Fruit fly (Drosophila melanogaster) whole organism, embryonic: Measurements from ENCODE around the gene CG6356.

Source experiments
- Antp ChIP-seq: fragments of 200-800 bp; sonication (Bioruptor generic); optimal IDR thresholded peaks from 3 replicates; lab custom pipeline; 2016; ENCODE audit warnings: missing biosample characterization, missing genetic modification characterization
- Bteb2 ChIP-seq: fragments of 200-800 bp; sonication (Bioruptor generic); optimal IDR thresholded peaks from 2 replicates; lab custom pipeline; 2016; ENCODE audit warnings: missing biosample characterization, missing genetic modification characterization
- CG10267 ChIP-seq: fragments of 200-800 bp; sonication (Bioruptor generic); optimal IDR thresholded peaks from 2 replicates; lab custom pipeline; 2018; ENCODE audit warnings: missing biosample characterization, mild to moderate bottlenecking, missing genetic modification characterization, moderate library complexity
- CG10565 ChIP-seq: fragments of 200-800 bp; sonication (Bioruptor generic); optimal IDR thresholded peaks from 3 replicates; lab custom pipeline; 2016; ENCODE audit warnings: missing biosample characterization, mild to moderate bottlenecking, missing genetic modification characterization
- CG11695 ChIP-seq: fragments of 200-800 bp; sonication (Bioruptor generic); IDR thresholded peaks from 3 replicates; pipeline ENCODE4 v1.3.6; 2022; ENCODE audit warnings: missing biosample characterization, missing genetic modification characterization
- CG12659 ChIP-seq: fragments of 200-800 bp; sonication (Bioruptor generic); optimal IDR thresholded peaks from 3 replicates; lab custom pipeline; 2017; ENCODE audit warnings: mild to moderate bottlenecking, missing biosample characterization, missing genetic modification reagents, missing genetic modification characterization
- CG13123 ChIP-seq: fragments of 200-800 bp; sonication (Bioruptor generic); optimal IDR thresholded peaks from 2 replicates; lab custom pipeline; 2016; ENCODE audit warnings: missing biosample characterization, missing genetic modification characterization
- CG13424 ChIP-seq: fragments of 200-800 bp; sonication (Bioruptor generic); optimal IDR thresholded peaks from 2 replicates; lab custom pipeline; 2019; ENCODE audit warnings: missing biosample characterization, mild to moderate bottlenecking, missing genetic modification characterization, moderate library complexity
- CG14014 ChIP-seq: fragments of 200-800 bp; sonication (Bioruptor generic); IDR thresholded peaks from 2 replicates; pipeline ENCODE4 v1.3.6; 2022; ENCODE audit warnings: missing biosample characterization, missing genetic modification characterization
- CG14860 ChIP-seq: fragments of 200-800 bp; sonication (Bioruptor generic); IDR thresholded peaks from 3 replicates; pipeline ENCODE4 v1.3.6; 2022; ENCODE audit warnings: missing biosample characterization, missing genetic modification characterization; ENCODE audit not compliant: partially characterized antibody
- CG1529 ChIP-seq: fragments of 200-800 bp; sonication (Bioruptor generic); optimal IDR thresholded peaks from 3 replicates; lab custom pipeline; 2018; ENCODE audit warnings: missing biosample characterization, missing genetic modification characterization
- CG16815 ChIP-seq: fragments of 200-800 bp; sonication (Bioruptor generic); optimal IDR thresholded peaks from 3 replicates; lab custom pipeline; 2017; ENCODE audit warnings: missing biosample characterization, mild to moderate bottlenecking, missing genetic modification characterization
- CG17912 ChIP-seq: fragments of 200-800 bp; sonication (Bioruptor generic); optimal IDR thresholded peaks from 2 replicates; lab custom pipeline; 2018; ENCODE audit warnings: missing biosample characterization, mild to moderate bottlenecking, missing genetic modification characterization
- CG2678 ChIP-seq: fragments of 200-800 bp; sonication (Bioruptor generic); optimal IDR thresholded peaks from 3 replicates; lab custom pipeline; 2019; ENCODE audit warnings: missing biosample characterization, mild to moderate bottlenecking, missing genetic modification characterization, moderate library complexity
- CG33557 ChIP-seq: fragments of 200-800 bp; sonication (Bioruptor generic); optimal IDR thresholded peaks from 2 replicates; lab custom pipeline; 2019; ENCODE audit warnings: missing biosample characterization, mild to moderate bottlenecking, missing genetic modification characterization, moderate library complexity
- CG3847 ChIP-seq: fragments of 200-800 bp; sonication (Bioruptor generic); IDR thresholded peaks from 2 replicates; pipeline ENCODE4 v1.3.6; 2022; ENCODE audit warnings: missing biosample characterization, missing genetic modification characterization
- CG6175 ChIP-seq: fragments of 200-800 bp; sonication (Bioruptor generic); IDR thresholded peaks from 3 replicates; pipeline ENCODE4 v1.3.6; 2022; ENCODE audit warnings: missing biosample characterization, missing genetic modification characterization
- CG6854 ChIP-seq: fragments of 200-800 bp; sonication (Bioruptor generic); optimal IDR thresholded peaks from 3 replicates; lab custom pipeline; 2017; ENCODE audit warnings: missing biosample characterization, mild to moderate bottlenecking, missing genetic modification characterization
- Dad ChIP-seq: fragments of 200-800 bp; sonication (Bioruptor generic); optimal IDR thresholded peaks from 3 replicates; lab custom pipeline; 2016; ENCODE audit warnings: missing biosample characterization, missing genetic modification characterization
- Drgx ChIP-seq: fragments of 200-800 bp; sonication (Bioruptor generic); IDR thresholded peaks from 2 replicates; pipeline ENCODE4 v1.3.6; 2022; ENCODE audit warnings: missing biosample characterization, missing genetic modification characterization
- E2f1 ChIP-seq: fragments of 200-800 bp; sonication (Bioruptor generic); IDR thresholded peaks from 2 replicates; pipeline ENCODE4 v1.3.6; 2022; ENCODE audit warnings: missing biosample characterization, missing genetic modification characterization
- E2f2 ChIP-seq: fragments of 200-800 bp; sonication (Bioruptor generic); IDR thresholded peaks from 2 replicates; pipeline ENCODE4 v1.3.6; 2022; ENCODE audit warnings: missing biosample characterization, missing genetic modification characterization
- GATAe ChIP-seq: fragments of 200-800 bp; sonication (Bioruptor generic); conservative IDR thresholded peaks from 2 replicates; pipeline ENCODE4 v1.3.6; 2022; ENCODE audit warnings: missing biosample characterization, missing genetic modification characterization
- HmgD ChIP-seq: fragments of 200-800 bp; sonication (Bioruptor generic); optimal IDR thresholded peaks from 3 replicates; lab custom pipeline; 2016; ENCODE audit warnings: missing biosample characterization, missing genetic modification characterization
- Hr39 ChIP-seq: fragments of >200 bp; optimal IDR thresholded peaks from 2 replicates; lab custom pipeline; 2017
- Lpt ChIP-seq: fragments of >200 bp; optimal IDR thresholded peaks from 2 replicates; lab custom pipeline; 2018; ENCODE audit warnings: missing biosample characterization, missing genetic modification characterization
- MESR4 ChIP-seq: fragments of 200-800 bp; sonication (Bioruptor generic); optimal IDR thresholded peaks from 2 replicates; lab custom pipeline; 2018; ENCODE audit warnings: missing biosample characterization, mild to moderate bottlenecking, missing genetic modification characterization, moderate library complexity
- NC2β ChIP-seq: fragments of 200-800 bp; sonication (Bioruptor generic); optimal IDR thresholded peaks from 2 replicates; lab custom pipeline; 2016; ENCODE audit warnings: missing biosample characterization, missing genetic modification characterization
- Nf-YA ChIP-seq: fragments of 200-800 bp; sonication (Bioruptor generic); IDR thresholded peaks from 2 replicates; pipeline ENCODE4 v1.3.6; 2022; ENCODE audit warnings: missing biosample characterization, missing genetic modification characterization
- Opbp ChIP-seq: fragments of 200-800 bp; sonication (Bioruptor generic); IDR thresholded peaks from 3 replicates; pipeline ENCODE4 v1.3.6; 2022; ENCODE audit warnings: missing biosample characterization, missing genetic modification characterization; ENCODE audit not compliant: partially characterized antibody
- Poxn ChIP-seq: fragments of 200-800 bp; sonication (Bioruptor generic); IDR thresholded peaks from 2 replicates; pipeline ENCODE4 v1.3.6; 2022; ENCODE audit warnings: missing biosample characterization, missing genetic modification characterization
- Scr ChIP-seq: fragments of 200-800 bp; sonication (Bioruptor generic); IDR thresholded peaks from 2 replicates; pipeline ENCODE4 v1.3.6; 2022; ENCODE audit warnings: missing biosample characterization, missing genetic modification characterization; ENCODE audit not compliant: partially characterized antibody
- az2 ChIP-seq: fragments of 200-800 bp; sonication (Bioruptor generic); optimal IDR thresholded peaks from 3 replicates; lab custom pipeline; 2016; ENCODE audit warnings: missing biosample characterization, missing genetic modification characterization
- cato ChIP-seq: fragments of 200-800 bp; sonication (Bioruptor generic); optimal IDR thresholded peaks from 2 replicates; lab custom pipeline; 2016; ENCODE audit warnings: missing biosample characterization, missing genetic modification characterization, borderline replicate concordance
- chif ChIP-seq, 2 experiments: fragments of 200-800 bp; sonication (Bioruptor generic); optimal IDR thresholded peaks; 3 replicates each; lab custom pipeline; 2016; ENCODE audit warnings: missing biosample characterization in 2 of 2, missing genetic modification characterization in 2 of 2
- chinmo ChIP-seq: fragments of 200-800 bp; sonication (Bioruptor generic); IDR thresholded peaks from 4 replicates; pipeline ENCODE4 v1.3.6; 2022; ENCODE audit warnings: missing biosample characterization, missing genetic modification characterization; ENCODE audit not compliant: partially characterized antibody
- chn ChIP-seq: fragments of 200-800 bp; sonication (Bioruptor generic); optimal IDR thresholded peaks from 2 replicates; lab custom pipeline; 2016; ENCODE audit warnings: missing biosample characterization, missing genetic modification characterization
- danr ChIP-seq: fragments of 200-800 bp; sonication (Bioruptor generic); IDR thresholded peaks from 2 replicates; pipeline ENCODE4 v1.3.6; 2022; ENCODE audit warnings: missing biosample characterization, missing genetic modification characterization
- eve ChIP-seq, 2 experiments: fragments of >200 bp; optimal IDR thresholded peaks; 2 replicates each; lab custom pipeline; 2017; ENCODE audit warnings: missing biosample characterization in 2 of 2, missing genetic modification characterization in 2 of 2
- gt ChIP-seq: fragments of 200-800 bp; sonication (Bioruptor generic); IDR thresholded peaks from 2 replicates; pipeline ENCODE4 v1.3.6; 2022; ENCODE audit warnings: missing biosample characterization, missing genetic modification characterization
- jigr1 ChIP-seq: fragments of 200-800 bp; sonication (Bioruptor generic); IDR thresholded peaks from 3 replicates; pipeline ENCODE4 v1.3.6; 2022; ENCODE audit warnings: missing biosample characterization, missing genetic modification characterization
- lmd ChIP-seq: fragments of 200-800 bp; sonication (Bioruptor generic); IDR thresholded peaks from 2 replicates; pipeline ENCODE4 v1.3.6; 2022; ENCODE audit warnings: missing biosample characterization, missing genetic modification characterization
- lola ChIP-seq, 3 experiments: fragments of >200 bp in 2 of 3; fragments of 200-800 bp in 1 of 3; sonication (Bioruptor generic) in 1 of 3; optimal IDR thresholded peaks; 2 replicates each; lab custom pipeline; 2017 to 2019; ENCODE audit warnings: missing biosample characterization in 3 of 3, missing genetic modification characterization in 3 of 3, mild to moderate bottlenecking in 1 of 3, moderate library complexity in 1 of 3
- nmo ChIP-seq: fragments of 200-800 bp; sonication (Bioruptor generic); optimal IDR thresholded peaks from 2 replicates; lab custom pipeline; 2018; ENCODE audit warnings: missing biosample characterization, mild to moderate bottlenecking, missing genetic modification characterization, moderate library complexity
- prd ChIP-seq, 3 experiments: fragments of >200 bp in 2 of 3; fragments of 200-800 bp in 1 of 3; sonication (Bioruptor generic) in 1 of 3; optimal IDR thresholded peaks in 2 of 3; IDR thresholded peaks in 1 of 3; 2 replicates in 2 of 3; 3 replicates in 1 of 3; pipeline versions ENCODE4 v1.3.6 to Lab custom; 2017 to 2022; ENCODE audit warnings: missing biosample characterization in 1 of 3, missing genetic modification characterization in 1 of 3
- pros ChIP-seq: fragments of 200-800 bp; sonication (Bioruptor generic); optimal IDR thresholded peaks from 3 replicates; lab custom pipeline; 2019; ENCODE audit warnings: missing biosample characterization, mild to moderate bottlenecking, missing genetic modification characterization, moderate library complexity
- shn ChIP-seq: fragments of 200-800 bp; sonication (Bioruptor generic); optimal IDR thresholded peaks from 3 replicates; lab custom pipeline; 2016; ENCODE audit warnings: missing biosample characterization, missing genetic modification characterization
- slp2 ChIP-seq: fragments of 200-800 bp; sonication (Bioruptor generic); optimal IDR thresholded peaks from 2 replicates; lab custom pipeline; 2016; ENCODE audit warnings: missing biosample characterization, missing genetic modification characterization
- unc-4 ChIP-seq: fragments of 200-800 bp; sonication (Bioruptor generic); IDR thresholded peaks from 2 replicates; pipeline ENCODE4 v1.3.6; 2022; ENCODE audit warnings: missing biosample characterization, missing genetic modification characterization; ENCODE audit not compliant: partially characterized antibody
- zen ChIP-seq: fragments of 200-800 bp; sonication (Bioruptor generic); optimal IDR thresholded peaks from 3 replicates; lab custom pipeline; 2018; ENCODE audit warnings: missing biosample characterization, mild to moderate bottlenecking, missing genetic modification characterization, moderate library complexity

Gene CG6356

dm6 chr3R:24252494-24252893 lies 31.3 kb upstream of the CG6356 start, which contains the start of gene beta-PheRS:
Gene beta-PheRS, minus strand, starts transcription at chr3R:24252679.
- TF ChIP-seq CG10267 (peak; percentile 84), CG16815 (GFP tag; lab: Kevin White, UChicago) (peak; percentile 3), chinmo (GFP tag; lab: Robert Waterston, UW) (peak; percentile 91; the same call in 2 of the 4 replicates), MESR4 (GFP tag; lab: Kevin White, UChicago) (peak; percentile 76), HmgD (GFP tag; lab: Kevin White, UChicago) (peak; percentile 68), pros (GFP tag; lab: Kevin White, UChicago) (no peak), CG14014 (GFP tag; lab: Robert Waterston, UW) (peak; percentile 75), E2f1 (GFP tag; lab: Robert Waterston, UW) (peak; percentile 7; the same call in 1 of the 2 replicates), lola (GFP tag; optimal IDR thresholded peaks at IDR 0.05; lab: Kevin White, UChicago) (peak in 1 of 3 experiments; percentile 7), E2f2 (GFP tag; lab: Robert Waterston, UW) (peak; percentile 56; the same call in 1 of the 2 replicates), Opbp (peak; percentile 94), CG6175 (GFP tag; lab: Robert Waterston, UW) (0 out of 3 replicates have a peak, but pooled peaks have one; percentile 14), CG14860 (GFP tag; lab: Robert Waterston, UW) (peak; percentile 80), danr (GFP tag; lab: Robert Waterston, UW) (no peak), Dad (GFP tag; lab: Kevin White, UChicago) (peak; percentile 18), lmd (GFP tag; lab: Robert Waterston, UW) (peak; percentile 30; the same call in 1 of the 2 replicates), chn (peak; percentile 34), Scr (GFP tag; lab: Robert Waterston, UW) (peak; percentile 92), CG2678 (tag; lab: Kevin White, UChicago) (no peak), CG3847 (GFP tag; lab: Robert Waterston, UW) (peak; percentile 85), CG17912 (GFP tag; lab: Kevin White, UChicago) (peak; percentile 59), CG10565 (GFP tag; lab: Kevin White, UChicago) (no peak), GATAe (GFP tag; lab: Robert Waterston, UW) (0 out of 2 replicates have a peak, but pooled peaks have one; percentile 32), CG13424 (peak; percentile 66), Lpt (GFP tag; lab: Kevin White, UChicago) (no peak), CG33557 (no peak), Nf-YA (GFP tag; lab: Robert Waterston, UW) (peak; percentile 34; the same call in 1 of the 2 replicates), chif (GFP tag; optimal IDR thresholded peaks at IDR 0.05; lab: Kevin White, UChicago) (peak; percentile 27 to 41), CG6854 (GFP tag; lab: Kevin White, UChicago) (no peak), cato (GFP tag; lab: Kevin White, UChicago) (peak; percentile 11), unc-4 (GFP tag; lab: Robert Waterston, UW) (peak; percentile 92), prd (optimal IDR thresholded peaks at IDR 0.05; lab: Kevin White, UChicago) (no peak), prd (GFP tag; IDR thresholded peaks at IDR 0.05; lab: Robert Waterston, UW) (peak; percentile 54; the same call in 1 of the 3 replicates), Drgx (peak; percentile 10; the same call in 1 of the 2 replicates), zen (tag; lab: Kevin White, UChicago) (peak; percentile 68), CG1529 (GFP tag; lab: Kevin White, UChicago) (no peak), eve (GFP tag; optimal IDR thresholded peaks at IDR 0.05; lab: Kevin White, UChicago) (no peak), CG13123 (GFP tag; lab: Kevin White, UChicago) (no peak), CG11695 (GFP tag; lab: Robert Waterston, UW) (no peak), Antp (peak; percentile 74), Hr39 (no peak), az2 (peak; percentile 52), gt (GFP tag; lab: Robert Waterston, UW) (no peak), nmo (GFP tag; lab: Kevin White, UChicago) (peak; percentile 78), Bteb2 (peak; percentile 70), NC2β (GFP tag; lab: Kevin White, UChicago) (peak; percentile 50), jigr1 (no peak), shn (GFP tag; lab: Kevin White, UChicago) (peak; percentile 51), CG12659 (GFP tag; lab: Kevin White, UChicago) (peak; percentile 93), Poxn (GFP tag; lab: Robert Waterston, UW) (no peak), slp2 (GFP tag; lab: Kevin White, UChicago) (peak; percentile 29)
